Worm (Caenorhabditis elegans) whole organism, L4/young adult: ENCODE data around the gene syx-2.

Experiments used
- W03F9.2 ChIP-seq: fragments of 150-350 bp; optimal IDR thresholded peaks from 2 replicates; lab custom pipeline; 2014; ENCODE audit warnings: missing biosample characterization, missing genetic modification characterization
- dao-5 ChIP-seq: sonication (generic microtip); optimal IDR thresholded peaks from 2 replicates; lab custom pipeline; 2016; ENCODE audit warnings: missing genotype, missing genetic modification characterization, moderate library complexity, missing compliant biosample characterization
- him-1 ChIP-seq: sonication (generic microtip); optimal IDR thresholded peaks from 2 replicates; lab custom pipeline; 2016; ENCODE audit warnings: missing genotype, missing genetic modification reagents, missing genetic modification characterization, missing compliant biosample characterization

DNA sequence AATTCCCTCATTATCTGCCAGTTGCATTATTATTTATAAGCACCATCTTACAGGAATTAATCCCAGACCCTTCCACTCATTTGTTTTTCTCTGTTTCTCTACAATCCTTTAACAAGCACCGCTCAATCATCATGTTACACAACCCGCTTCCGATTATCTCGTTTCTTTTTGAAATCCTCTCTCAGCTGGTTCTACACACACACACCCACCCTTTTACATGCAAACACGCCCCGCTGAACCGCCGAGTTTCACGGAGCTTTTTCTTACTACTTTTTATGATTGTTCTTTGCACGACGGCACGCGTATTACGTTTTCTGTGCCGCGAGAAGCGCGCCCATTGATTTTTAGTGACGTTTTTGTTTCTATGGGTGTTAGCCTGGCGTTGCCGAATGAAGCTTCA lies 13.8 kb downstream of the syx-2 start:
- TF ChIP-seq him-1 (no peak), dao-5 (tag; lab: Kevin White, UChicago) (no peak), W03F9.2 (tag; lab: Kevin White, UChicago) (no peak)
